Worm (Caenorhabditis elegans) whole organism, L3 larva: ENCODE results near the gene mccc-2.

Source experiments
- ceh-16 ChIP-seq: sonication (generic microtip); optimal IDR thresholded peaks from 2 replicates; lab custom pipeline; 2017; ENCODE audit warnings: missing biosample characterization, missing genetic modification characterization
- ceh-82 ChIP-seq: fragments of 150-350 bp; optimal IDR thresholded peaks from 2 replicates; lab custom pipeline; 2014; ENCODE audit warnings: missing biosample characterization, missing genetic modification characterization
- elt-1 ChIP-seq: fragments of 150-350 bp; optimal IDR thresholded peaks from 2 replicates; lab custom pipeline; 2014; ENCODE audit warnings: missing biosample characterization, missing genetic modification characterization
- nhr-12 ChIP-seq: fragments of 150-350 bp; optimal IDR thresholded peaks from 2 replicates; lab custom pipeline; 2014; ENCODE audit warnings: missing biosample characterization, missing genetic modification characterization
- nhr-23 ChIP-seq: fragments of 150-350 bp; optimal IDR thresholded peaks from 2 replicates; lab custom pipeline; 2014; ENCODE audit warnings: missing biosample characterization, missing genetic modification reagents, missing genetic modification characterization
- nhr-76 ChIP-seq: fragments of 150-350 bp; sonication (generic microtip); optimal IDR thresholded peaks from 5 replicates; lab custom pipeline; 2014; ENCODE audit warnings: missing biosample characterization, missing genetic modification characterization
- pqm-1 ChIP-seq: fragments of 150-350 bp; optimal IDR thresholded peaks from 2 replicates; lab custom pipeline; 2017; ENCODE audit warnings: missing biosample characterization, missing genetic modification characterization, inconsistent platforms

ce11 chrIII:9115745-9116144 lies 26.6 kb upstream of the mccc-2 start:
- TF ChIP-seq nhr-76, result no peak
- TF ChIP-seq ceh-82 (tag; lab: Kevin White, UChicago), result no peak
- TF ChIP-seq elt-1 (tag; lab: Kevin White, UChicago), result no peak
- no peak for TF ChIP-seq pqm-1 (tag; lab: Kevin White, UChicago)
- no peak for TF ChIP-seq ceh-16 (tag; lab: Kevin White, UChicago)
- no peak for TF ChIP-seq nhr-23 (tag; lab: Kevin White, UChicago)
- TF ChIP-seq nhr-12 (tag; lab: Kevin White, UChicago), result no peak
